Fruit fly (Drosophila melanogaster) whole organism, pupa: ENCODE measurements around the gene dati.

Experiments
- CG12605 ChIP-seq: fragments of 200-800 bp; sonication (Bioruptor generic); IDR thresholded peaks from 2 replicates; pipeline ENCODE4 v1.3.6; 2022; ENCODE audit warnings: missing biosample characterization, missing genetic modification characterization
- CG14655 ChIP-seq: fragments of 200-800 bp; sonication (Bioruptor generic); optimal IDR thresholded peaks from 3 replicates; lab custom pipeline; 2017; ENCODE audit warnings: mild to moderate bottlenecking, missing biosample characterization, missing genetic modification reagents, missing genetic modification characterization
- CG15710 ChIP-seq: fragments of 200-800 bp; sonication (Bioruptor generic); optimal IDR thresholded peaks from 2 replicates; lab custom pipeline; 2018; ENCODE audit warnings: missing biosample characterization, mild to moderate bottlenecking, missing genetic modification characterization, moderate library complexity
- CG34367 ChIP-seq: fragments of 200-800 bp; sonication (Bioruptor generic); optimal IDR thresholded peaks from 2 replicates; lab custom pipeline; 2018; ENCODE audit warnings: missing biosample characterization, mild to moderate bottlenecking, missing genetic modification characterization
- CG8159 ChIP-seq: fragments of 200-800 bp; sonication (Bioruptor generic); optimal IDR thresholded peaks from 3 replicates; lab custom pipeline; 2018; ENCODE audit warnings: missing biosample characterization, mild to moderate bottlenecking, missing genetic modification characterization, moderate library complexity
- CG8301 ChIP-seq: fragments of 200-800 bp; sonication (Bioruptor generic); optimal IDR thresholded peaks from 2 replicates; lab custom pipeline; 2018; ENCODE audit warnings: missing biosample characterization, mild to moderate bottlenecking, missing genetic modification characterization
- EcR ChIP-seq: fragments of 200-800 bp; sonication (Bioruptor generic); optimal IDR thresholded peaks from 3 replicates; lab custom pipeline; 2019; ENCODE audit warnings: missing biosample characterization, missing genetic modification characterization, mild to moderate bottlenecking, moderate library complexity, missing genetic modification reagents
- Ets98B ChIP-seq: fragments of 200-800 bp; sonication (Bioruptor generic); IDR thresholded peaks from 2 replicates; pipeline ENCODE4 v1.3.6; 2022; ENCODE audit warnings: missing biosample characterization, missing genetic modification characterization
- Pif1A ChIP-seq: fragments of 200-800 bp; sonication (Bioruptor generic); optimal IDR thresholded peaks from 3 replicates; lab custom pipeline; 2016; ENCODE audit warnings: missing biosample characterization, missing genetic modification characterization
- Snoo ChIP-seq: fragments of 200-800 bp; sonication (Bioruptor generic); optimal IDR thresholded peaks from 3 replicates; lab custom pipeline; 2017; ENCODE audit warnings: missing biosample characterization, mild to moderate bottlenecking, missing genetic modification characterization, inconsistent platforms
- gl ChIP-seq: fragments of 200-800 bp; sonication (Bioruptor generic); optimal IDR thresholded peaks from 2 replicates; lab custom pipeline; 2018; ENCODE audit warnings: missing biosample characterization, mild to moderate bottlenecking, missing genetic modification characterization
- rn ChIP-seq: fragments of 200-800 bp; sonication (Bioruptor generic); IDR thresholded peaks from 2 replicates; pipeline ENCODE4 v1.3.6; 2022; ENCODE audit warnings: missing biosample characterization, missing genetic modification characterization

- no peak for TF ChIP-seq CG8301 (tag; lab: Kevin White, UChicago)
- TF ChIP-seq EcR (GFP tag; lab: Kevin White, UChicago) = no peak
- no peak for TF ChIP-seq CG12605 (GFP tag; lab: Robert Waterston, UW)
- no peak for TF ChIP-seq Snoo
- TF ChIP-seq CG14655 = no peak
- TF ChIP-seq CG8159 (tag; lab: Kevin White, UChicago) = no peak
- no peak for TF ChIP-seq Pif1A (GFP tag; lab: Kevin White, UChicago)
- no peak for TF ChIP-seq CG34367
- TF ChIP-seq CG15710 (tag; lab: Kevin White, UChicago) = no peak
- TF ChIP-seq Ets98B (GFP tag; lab: Robert Waterston, UW) = no peak
- TF ChIP-seq gl = no peak
- no peak for TF ChIP-seq rn (GFP tag; lab: Robert Waterston, UW)
Observed at dm6 chr4:379142-379541, 16.3 kb downstream of the dati start.
